Worm (Caenorhabditis elegans): ENCODE data around the gene C28A5.2.

ce11 chrIII:4450773-4451423, 11.6 kb upstream of the C28A5.2 start:
- TF ChIP-seq ama-1 (optimal IDR thresholded peaks at IDR 0.05) (no peak), elt-2 (tag; optimal IDR thresholded peaks at IDR 0.05) (no peak), unc-39 (tag; optimal IDR thresholded peaks at IDR 0.05) (no peak), nhr-12 (tag; optimal IDR thresholded peaks at IDR 0.05) (no peak), lin-39 (tag; optimal IDR thresholded peaks at IDR 0.05) (no peak), fos-1 (tag; optimal IDR thresholded peaks at IDR 0.05) (no peak), fkh-10 (GFP tag; optimal IDR thresholded peaks at IDR 0.05) (no peak)
